Worm (Caenorhabditis elegans) whole organism, L2 larva: ENCODE results near the gene R12B2.8.
A peak's percentile ranks its signal among the peaks of the same experiment; 100 is the strongest.

Source experiments
- C34F6.9 ChIP-seq: fragments of 150-350 bp; optimal IDR thresholded peaks from 2 replicates; lab custom pipeline; 2014; ENCODE audit warnings: missing biosample characterization, missing genetic modification characterization
- F13H6.1 ChIP-seq: sonication (generic microtip); optimal IDR thresholded peaks from 2 replicates; lab custom pipeline; 2016; ENCODE audit warnings: missing genetic modification characterization, missing compliant biosample characterization
- R02D3.7 ChIP-seq: fragments of 150-350 bp; optimal IDR thresholded peaks from 2 replicates; lab custom pipeline; 2014; ENCODE audit warnings: missing biosample characterization, missing genetic modification characterization
- Y55F3AM.14 ChIP-seq: fragments of 200-800 bp; sonication (Bioruptor generic); optimal IDR thresholded peaks from 2 replicates; lab custom pipeline; 2018; ENCODE audit warnings: mild to moderate bottlenecking, missing genetic modification characterization, missing compliant biosample characterization
- ZK546.5 ChIP-seq: sonication (generic microtip); optimal IDR thresholded peaks from 2 replicates; lab custom pipeline; 2017; ENCODE audit warnings: missing biosample characterization, missing genetic modification characterization
- alr-1 ChIP-seq: fragments of 150-350 bp; optimal IDR thresholded peaks from 2 replicates; lab custom pipeline; 2014; ENCODE audit warnings: missing biosample characterization, missing genetic modification characterization
- aly-2 ChIP-seq: fragments of 150-350 bp; optimal IDR thresholded peaks from 2 replicates; lab custom pipeline; 2014; ENCODE audit warnings: missing biosample characterization, missing genetic modification characterization
- ama-1 ChIP-seq: fragments of 150-350 bp; optimal IDR thresholded peaks from 2 replicates; lab custom pipeline; 2018; ENCODE audit warnings: inconsistent platforms
- blmp-1 ChIP-seq: sonication (generic microtip); optimal IDR thresholded peaks from 2 replicates; lab custom pipeline; 2017; ENCODE audit warnings: missing genetic modification characterization, mild to moderate bottlenecking, missing compliant biosample characterization, antibody characterized with exemption, moderate library complexity; ENCODE audit not compliant: insufficient read depth
- ceh-16 ChIP-seq: fragments of 150-350 bp; optimal IDR thresholded peaks from 2 replicates; lab custom pipeline; 2014; ENCODE audit warnings: missing biosample characterization, missing genetic modification characterization
- ceh-82 ChIP-seq: fragments of 150-350 bp; optimal IDR thresholded peaks from 2 replicates; lab custom pipeline; 2014; ENCODE audit warnings: missing biosample characterization, missing genetic modification characterization
- crh-2 ChIP-seq: sonication (generic microtip); optimal IDR thresholded peaks from 2 replicates; lab custom pipeline; 2017; ENCODE audit warnings: missing biosample characterization, missing genetic modification characterization
- dmd-4 ChIP-seq: sonication (generic microtip); optimal IDR thresholded peaks from 2 replicates; lab custom pipeline; 2017; ENCODE audit warnings: missing biosample characterization, missing genetic modification characterization
- egl-27 ChIP-seq: sonication (generic microtip); optimal IDR thresholded peaks from 3 replicates; lab custom pipeline; 2017; ENCODE audit warnings: missing biosample characterization, missing genetic modification reagents, missing genetic modification characterization
- elt-1 ChIP-seq: fragments of 150-350 bp; optimal IDR thresholded peaks from 2 replicates; lab custom pipeline; 2014; ENCODE audit warnings: missing biosample characterization, missing genetic modification characterization
- elt-3 ChIP-seq: sonication (generic microtip); optimal IDR thresholded peaks from 2 replicates; lab custom pipeline; 2017; ENCODE audit warnings: missing biosample characterization, missing genetic modification characterization
- fos-1 ChIP-seq: fragments of 150-350 bp; optimal IDR thresholded peaks from 2 replicates; lab custom pipeline; 2014; ENCODE audit warnings: missing biosample characterization, missing genetic modification characterization
- gmeb-1 ChIP-seq: fragments of 150-350 bp; optimal IDR thresholded peaks from 2 replicates; lab custom pipeline; 2014; ENCODE audit warnings: missing biosample characterization, missing genetic modification characterization
- lin-11 ChIP-seq: fragments of 150-350 bp; sonication (generic microtip); optimal IDR thresholded peaks from 2 replicates; lab custom pipeline; 2014; ENCODE audit warnings: missing biosample characterization, missing genetic modification characterization, inconsistent platforms, mixed read lengths
- lin-13 ChIP-seq: fragments of 150-350 bp; optimal IDR thresholded peaks from 2 replicates; lab custom pipeline; 2014; ENCODE audit warnings: missing biosample characterization, missing genetic modification reagents, missing genetic modification characterization
- lin-39 ChIP-seq: fragments of 150-350 bp; optimal IDR thresholded peaks from 2 replicates; lab custom pipeline; 2014; ENCODE audit warnings: missing biosample characterization, missing genetic modification reagents, missing genetic modification characterization
- lsy-2 ChIP-seq, 2 experiments: fragments of 150-350 bp in 1 of 2; sonication (generic microtip) in 1 of 2; optimal IDR thresholded peaks; 2 replicates each; lab custom pipeline; 2014 to 2017; ENCODE audit warnings: missing biosample characterization in 2 of 2, missing genetic modification characterization in 2 of 2
- mab-5 ChIP-seq: fragments of 150-350 bp; optimal IDR thresholded peaks from 2 replicates; lab custom pipeline; 2014; ENCODE audit warnings: missing biosample characterization, missing genetic modification characterization
- mbf-1 ChIP-seq: sonication (generic microtip); optimal IDR thresholded peaks from 2 replicates; lab custom pipeline; 2017; ENCODE audit warnings: missing biosample characterization, missing genetic modification characterization
- mdl-1 ChIP-seq, 2 experiments: fragments of 150-350 bp in 1 of 2; sonication (generic microtip) in 1 of 2; optimal IDR thresholded peaks; 2 replicates each; lab custom pipeline; 2017; ENCODE audit warnings: missing biosample characterization in 2 of 2, missing genetic modification characterization in 2 of 2
- nhr-10 ChIP-seq: sonication (generic microtip); optimal IDR thresholded peaks from 2 replicates; lab custom pipeline; 2017; ENCODE audit warnings: missing biosample characterization, missing genetic modification characterization
- nhr-11 ChIP-seq: fragments of 150-350 bp; optimal IDR thresholded peaks from 2 replicates; lab custom pipeline; 2014; ENCODE audit warnings: missing biosample characterization, missing genetic modification characterization
- nhr-12 ChIP-seq: fragments of 150-350 bp; optimal IDR thresholded peaks from 2 replicates; lab custom pipeline; 2014; ENCODE audit warnings: missing biosample characterization, missing genetic modification characterization
- nhr-129 ChIP-seq: fragments of 150-350 bp; optimal IDR thresholded peaks from 2 replicates; lab custom pipeline; 2014; ENCODE audit warnings: missing biosample characterization, missing genetic modification characterization
- nhr-21 ChIP-seq: fragments of 150-350 bp; optimal IDR thresholded peaks from 2 replicates; lab custom pipeline; 2014; ENCODE audit warnings: missing biosample characterization, missing genetic modification characterization
- nhr-23 ChIP-seq: fragments of 150-350 bp; optimal IDR thresholded peaks from 2 replicates; lab custom pipeline; 2014; ENCODE audit warnings: missing biosample characterization, missing genetic modification reagents, missing genetic modification characterization
- nhr-25 ChIP-seq: fragments of 150-350 bp; sonication (generic microtip); optimal IDR thresholded peaks from 3 replicates; lab custom pipeline; 2014; ENCODE audit warnings: missing biosample characterization, missing genetic modification characterization
- nhr-6 ChIP-seq: fragments of 150-350 bp; optimal IDR thresholded peaks from 2 replicates; lab custom pipeline; 2014; ENCODE audit warnings: missing biosample characterization, missing genetic modification characterization
- nhr-77 ChIP-seq: fragments of 150-350 bp; optimal IDR thresholded peaks from 2 replicates; lab custom pipeline; 2014; ENCODE audit warnings: missing biosample characterization, missing genetic modification characterization
- peb-1 ChIP-seq: fragments of 150-350 bp; optimal IDR thresholded peaks from 2 replicates; lab custom pipeline; 2014; ENCODE audit warnings: missing biosample characterization, missing genetic modification characterization
- sem-4 ChIP-seq: fragments of 150-350 bp; optimal IDR thresholded peaks from 2 replicates; lab custom pipeline; 2014; ENCODE audit warnings: missing biosample characterization, missing genetic modification reagents, missing genetic modification characterization
- skn-1 ChIP-seq: sonication (generic microtip); optimal IDR thresholded peaks from 2 replicates; lab custom pipeline; 2017; ENCODE audit warnings: missing biosample characterization, missing genetic modification characterization
- sma-3 ChIP-seq: sonication (generic microtip); optimal IDR thresholded peaks from 2 replicates; lab custom pipeline; 2016; ENCODE audit warnings: missing genetic modification reagents, missing genetic modification characterization, missing compliant biosample characterization
- sma-9 ChIP-seq, 2 experiments: fragments of 150-350 bp in 1 of 2; sonication (generic microtip) in 1 of 2; optimal IDR thresholded peaks; 2 replicates each; lab custom pipeline; 2014 to 2016; ENCODE audit warnings: missing genetic modification characterization in 2 of 2, mild to moderate bottlenecking in 1 of 2, missing biosample characterization in 1 of 2, missing compliant biosample characterization in 1 of 2, missing genetic modification reagents in 1 of 2, moderate library complexity in 1 of 2
- snpc-4 ChIP-seq: fragments of 150-350 bp; optimal IDR thresholded peaks from 2 replicates; lab custom pipeline; 2014; ENCODE audit warnings: missing biosample characterization, missing genetic modification characterization
- unc-39 ChIP-seq: fragments of 150-350 bp; optimal IDR thresholded peaks from 2 replicates; lab custom pipeline; 2014; ENCODE audit warnings: missing biosample characterization, missing genetic modification characterization
- unc-55 ChIP-seq: fragments of 150-350 bp; sonication (generic microtip); optimal IDR thresholded peaks from 3 replicates; lab custom pipeline; 2014; ENCODE audit warnings: missing biosample characterization, missing genetic modification reagents, missing genetic modification characterization
- unc-62 ChIP-seq: fragments of 150-350 bp; optimal IDR thresholded peaks from 2 replicates; lab custom pipeline; 2014; ENCODE audit warnings: missing biosample characterization, missing genetic modification reagents, missing genetic modification characterization
- zag-1 ChIP-seq: fragments of 150-350 bp; optimal IDR thresholded peaks from 2 replicates; lab custom pipeline; 2014; ENCODE audit warnings: missing biosample characterization, missing genetic modification characterization
- ztf-1 ChIP-seq: fragments of 200-800 bp; sonication (Bioruptor generic); conservative IDR thresholded peaks from 2 replicates; pipeline ENCODE4 v1.3.6; 2022; ENCODE audit warnings: missing genetic modification characterization, missing compliant biosample characterization
- ztf-11 ChIP-seq: sonication (generic microtip); optimal IDR thresholded peaks from 2 replicates; lab custom pipeline; 2017; ENCODE audit warnings: missing biosample characterization, missing genetic modification characterization
- ztf-4 ChIP-seq: fragments of 150-350 bp; optimal IDR thresholded peaks from 2 replicates; lab custom pipeline; 2014; ENCODE audit warnings: missing biosample characterization, missing genetic modification characterization

The R12B2.8 gene

ce11 chrIII:5835163-5835871 is 11.6 kb downstream of the R12B2.8 start:
- TF ChIP-seq Y55F3AM.14 (GFP tag; lab: Kevin White, UChicago) (no peak), fos-1 (tag; lab: Kevin White, UChicago) (peak; percentile 85), lin-13 (GFP tag; lab: Kevin White, UChicago) (no peak), ZK546.5 (no peak), mbf-1 (tag; lab: Kevin White, UChicago) (no peak), blmp-1 (tag; lab: Kevin White, UChicago) (peak; percentile 37), sma-3 (GFP tag; lab: Kevin White, UChicago) (peak; percentile 39), ztf-1 (GFP tag; lab: Robert Waterston, UW) (no peak), nhr-11 (tag; lab: Kevin White, UChicago) (no peak), ama-1 (no peak), elt-1 (no peak), sma-9 (GFP tag; optimal IDR thresholded peaks at IDR 0.05; lab: Kevin White, UChicago) (peak; percentile 48), sma-9 (tag; optimal IDR thresholded peaks at IDR 0.05; lab: Kevin White, UChicago) (no peak), sem-4 (tag; lab: Kevin White, UChicago) (no peak), nhr-6 (tag; lab: Kevin White, UChicago) (no peak), skn-1 (tag; lab: Kevin White, UChicago) (no peak), elt-3 (tag; lab: Kevin White, UChicago) (no peak), lin-39 (tag; lab: Kevin White, UChicago) (no peak), nhr-10 (tag; lab: Kevin White, UChicago) (no peak), gmeb-1 (tag; lab: Kevin White, UChicago) (no peak), nhr-129 (tag; lab: Kevin White, UChicago) (peak; percentile 38), F13H6.1 (peak; percentile 23), nhr-77 (tag; lab: Kevin White, UChicago) (no peak), crh-2 (tag; lab: Kevin White, UChicago) (peak; percentile 57), ztf-4 (peak; percentile 50), alr-1 (tag; lab: Kevin White, UChicago) (no peak), egl-27 (tag; lab: Kevin White, UChicago) (no peak), nhr-12 (tag; lab: Kevin White, UChicago) (no peak), aly-2 (tag; lab: Kevin White, UChicago) (no peak), nhr-21 (peak; percentile 52), ceh-16 (no peak), ztf-11 (no peak), nhr-23 (tag; lab: Kevin White, UChicago) (no peak), nhr-25 (tag; lab: Kevin White, UChicago) (no peak), unc-55 (GFP tag; lab: Kevin White, UChicago) (no peak), R02D3.7 (tag; lab: Kevin White, UChicago) (no peak), lin-11 (tag; lab: Kevin White, UChicago) (no peak), dmd-4 (tag; lab: Kevin White, UChicago) (no peak), lsy-2 (tag; optimal IDR thresholded peaks at IDR 0.05; lab: Kevin White, UChicago) (no peak), mab-5 (tag; lab: Kevin White, UChicago) (no peak), mdl-1 (tag; optimal IDR thresholded peaks at IDR 0.05; lab: Kevin White, UChicago) (no peak), unc-39 (no peak), ceh-82 (no peak), snpc-4 (no peak), unc-62 (GFP tag; lab: Kevin White, UChicago) (no peak), peb-1 (no peak), C34F6.9 (no peak), zag-1 (tag; lab: Kevin White, UChicago) (no peak)
- TF ChIP-seq, all 48 proteins: peak for 9
